Fruit fly (Drosophila melanogaster) whole organism, embryonic: ENCODE results near the gene sau.

ENCODE experiments used
- Ada2b ChIP-seq: fragments of 200-800 bp; sonication (Bioruptor generic); IDR thresholded peaks from 2 replicates; pipeline ENCODE4 v1.3.6; 2022; ENCODE audit warnings: missing biosample characterization, missing genetic modification characterization
- Adf1 ChIP-seq: fragments of 200-800 bp; sonication (Bioruptor generic); IDR thresholded peaks from 2 replicates; pipeline ENCODE4 v1.3.6; 2022; ENCODE audit warnings: missing biosample characterization, missing genetic modification characterization
- CG11398 ChIP-seq: fragments of 200-800 bp; sonication (Bioruptor generic); optimal IDR thresholded peaks from 2 replicates; lab custom pipeline; 2016; ENCODE audit warnings: missing biosample characterization, missing genetic modification characterization
- CG11504 ChIP-seq: fragments of 200-800 bp; sonication (Bioruptor generic); optimal IDR thresholded peaks from 3 replicates; lab custom pipeline; 2019; ENCODE audit warnings: missing biosample characterization, mild to moderate bottlenecking, missing genetic modification characterization, moderate library complexity
- CG12942 ChIP-seq: fragments of 200-800 bp; sonication (Bioruptor generic); optimal IDR thresholded peaks from 3 replicates; lab custom pipeline; 2016; ENCODE audit warnings: missing biosample characterization, missing genetic modification characterization
- CG13296 ChIP-seq: fragments of 200-800 bp; sonication (Bioruptor generic); optimal IDR thresholded peaks from 3 replicates; lab custom pipeline; 2018; ENCODE audit warnings: missing biosample characterization, mild to moderate bottlenecking, missing genetic modification characterization
- CG14014 ChIP-seq: fragments of 200-800 bp; sonication (Bioruptor generic); IDR thresholded peaks from 2 replicates; pipeline ENCODE4 v1.3.6; 2022; ENCODE audit warnings: missing biosample characterization, missing genetic modification characterization
- CG14860 ChIP-seq: fragments of 200-800 bp; sonication (Bioruptor generic); IDR thresholded peaks from 3 replicates; pipeline ENCODE4 v1.3.6; 2022; ENCODE audit warnings: missing biosample characterization, missing genetic modification characterization; ENCODE audit not compliant: partially characterized antibody
- CG15011 ChIP-seq: fragments of 200-800 bp; sonication (Bioruptor generic); optimal IDR thresholded peaks from 3 replicates; lab custom pipeline; 2018; ENCODE audit warnings: missing biosample characterization, mild to moderate bottlenecking, missing genetic modification characterization
- CG16815 ChIP-seq: fragments of 200-800 bp; sonication (Bioruptor generic); optimal IDR thresholded peaks from 3 replicates; lab custom pipeline; 2017; ENCODE audit warnings: missing biosample characterization, mild to moderate bottlenecking, missing genetic modification characterization
- CG33557 ChIP-seq: fragments of 200-800 bp; sonication (Bioruptor generic); optimal IDR thresholded peaks from 2 replicates; lab custom pipeline; 2019; ENCODE audit warnings: missing biosample characterization, mild to moderate bottlenecking, missing genetic modification characterization, moderate library complexity
- CG3407 ChIP-seq: fragments of 200-800 bp; sonication (Bioruptor generic); optimal IDR thresholded peaks from 2 replicates; lab custom pipeline; 2018; ENCODE audit warnings: missing biosample characterization, mild to moderate bottlenecking, missing genetic modification characterization
- CG3995 ChIP-seq: fragments of 200-800 bp; sonication (Bioruptor generic); optimal IDR thresholded peaks from 3 replicates; lab custom pipeline; 2016; ENCODE audit warnings: missing biosample characterization, missing genetic modification characterization
- CG4617 ChIP-seq: fragments of 200-800 bp; sonication (Bioruptor generic); optimal IDR thresholded peaks from 3 replicates; lab custom pipeline; 2016; ENCODE audit warnings: missing biosample characterization, missing genetic modification characterization, borderline replicate concordance
- CG5245 ChIP-seq: fragments of 200-800 bp; sonication (Bioruptor generic); optimal IDR thresholded peaks from 3 replicates; lab custom pipeline; 2016; ENCODE audit warnings: missing biosample characterization, missing genetic modification characterization
- CG6791 ChIP-seq: fragments of 200-800 bp; sonication (Bioruptor generic); IDR thresholded peaks from 3 replicates; pipeline ENCODE4 v1.3.6; 2022; ENCODE audit warnings: missing biosample characterization, missing genetic modification characterization; ENCODE audit not compliant: partially characterized antibody
- CG7839 ChIP-seq: fragments of 200-800 bp; sonication (Bioruptor generic); optimal IDR thresholded peaks from 3 replicates; lab custom pipeline; 2018; ENCODE audit warnings: missing biosample characterization, mild to moderate bottlenecking, missing genetic modification characterization, moderate library complexity
- CG7928 ChIP-seq: fragments of 200-800 bp; sonication (Bioruptor generic); optimal IDR thresholded peaks from 2 replicates; lab custom pipeline; 2017; ENCODE audit warnings: missing biosample characterization, mild to moderate bottlenecking, missing genetic modification characterization
- CG8478 ChIP-seq: fragments of >200 bp; optimal IDR thresholded peaks from 2 replicates; lab custom pipeline; 2018
- E2f1 ChIP-seq: fragments of 200-800 bp; sonication (Bioruptor generic); IDR thresholded peaks from 2 replicates; pipeline ENCODE4 v1.3.6; 2022; ENCODE audit warnings: missing biosample characterization, missing genetic modification characterization
- Fer1 ChIP-seq: fragments of 200-800 bp; sonication (Bioruptor generic); optimal IDR thresholded peaks from 2 replicates; lab custom pipeline; 2017; ENCODE audit warnings: missing biosample characterization, mild to moderate bottlenecking, missing genetic modification characterization
- HLH3B ChIP-seq: fragments of 200-800 bp; sonication (Bioruptor generic); IDR thresholded peaks from 2 replicates; pipeline ENCODE4 v1.3.6; 2022; ENCODE audit warnings: missing biosample characterization, missing genetic modification characterization
- Hr39 ChIP-seq: fragments of >200 bp; optimal IDR thresholded peaks from 2 replicates; lab custom pipeline; 2017
- Kr ChIP-seq: fragments of 200-800 bp; sonication (Bioruptor generic); optimal IDR thresholded peaks from 2 replicates; lab custom pipeline; 2017; ENCODE audit warnings: missing biosample characterization, mild to moderate bottlenecking, missing genetic modification characterization
- Nf-YC ChIP-seq: fragments of 200-800 bp; optimal IDR thresholded peaks from 3 replicates; lab custom pipeline; 2019; ENCODE audit warnings: missing biosample characterization, mild to moderate bottlenecking, missing genetic modification characterization, moderate library complexity
- Sin3A ChIP-seq: fragments of >200 bp; optimal IDR thresholded peaks from 2 replicates; lab custom pipeline; 2018
- Six4 ChIP-seq: fragments of 200-800 bp; sonication (Bioruptor generic); optimal IDR thresholded peaks from 2 replicates; lab custom pipeline; 2016; ENCODE audit warnings: missing biosample characterization, missing genetic modification characterization
- Sox100B ChIP-seq: fragments of 200-800 bp; sonication (Bioruptor generic); optimal IDR thresholded peaks from 3 replicates; lab custom pipeline; 2018; ENCODE audit warnings: missing biosample characterization, mild to moderate bottlenecking, missing genetic modification characterization
- Xbp1 ChIP-seq: fragments of 200-800 bp; sonication (Bioruptor generic); optimal IDR thresholded peaks from 3 replicates; lab custom pipeline; 2016; ENCODE audit warnings: missing biosample characterization, mild to moderate bottlenecking, missing genetic modification characterization
- ara ChIP-seq: fragments of 200-800 bp; sonication (Bioruptor generic); IDR thresholded peaks from 2 replicates; pipeline ENCODE4 v1.3.6; 2022; ENCODE audit warnings: missing biosample characterization, missing genetic modification characterization
- bigmax ChIP-seq: fragments of 200-800 bp; sonication (Bioruptor generic); optimal IDR thresholded peaks from 2 replicates; lab custom pipeline; 2018; ENCODE audit warnings: missing biosample characterization, mild to moderate bottlenecking, missing genetic modification characterization
- cas ChIP-seq: fragments of 200-800 bp; sonication (Bioruptor generic); IDR thresholded peaks from 2 replicates; pipeline ENCODE4 v1.3.6; 2022; ENCODE audit warnings: missing biosample characterization, missing genetic modification characterization
- esg ChIP-seq: fragments of 200-800 bp; sonication (Bioruptor generic); conservative IDR thresholded peaks from 2 replicates; pipeline ENCODE4 v1.3.6; 2022; ENCODE audit warnings: missing biosample characterization, missing genetic modification characterization
- gce ChIP-seq: fragments of 200-800 bp; sonication (Bioruptor generic); IDR thresholded peaks from 3 replicates; pipeline ENCODE4 v1.3.6; 2022; ENCODE audit warnings: missing biosample characterization, missing genetic modification characterization
- h ChIP-seq: fragments of >200 bp; optimal IDR thresholded peaks from 2 replicates; lab custom pipeline; 2017
- hbn ChIP-seq: fragments of 200-800 bp; sonication (Bioruptor generic); IDR thresholded peaks from 2 replicates; pipeline ENCODE4 v1.3.6; 2022; ENCODE audit warnings: missing biosample characterization, missing genetic modification characterization; ENCODE audit not compliant: partially characterized antibody
- her ChIP-seq: fragments of 200-800 bp; sonication (Bioruptor generic); optimal IDR thresholded peaks from 2 replicates; lab custom pipeline; 2016; ENCODE audit warnings: missing biosample characterization, missing genetic modification characterization
- jigr1 ChIP-seq: fragments of 200-800 bp; sonication (Bioruptor generic); IDR thresholded peaks from 3 replicates; pipeline ENCODE4 v1.3.6; 2022; ENCODE audit warnings: missing biosample characterization, missing genetic modification characterization
- ken ChIP-seq: fragments of 200-800 bp; sonication (Bioruptor generic); IDR thresholded peaks from 3 replicates; pipeline ENCODE4 v1.3.6; 2022; ENCODE audit warnings: missing biosample characterization, missing genetic modification characterization
- kni ChIP-seq: fragments of 200-800 bp; sonication (Bioruptor generic); optimal IDR thresholded peaks from 3 replicates; lab custom pipeline; 2017; ENCODE audit warnings: mild to moderate bottlenecking, missing biosample characterization, missing genetic modification reagents, missing genetic modification characterization
- lilli ChIP-seq: fragments of 200-800 bp; sonication (Bioruptor generic); optimal IDR thresholded peaks from 3 replicates; lab custom pipeline; 2016; ENCODE audit warnings: missing biosample characterization, missing genetic modification characterization
- lola ChIP-seq, 3 experiments: fragments of >200 bp in 2 of 3; fragments of 200-800 bp in 1 of 3; sonication (Bioruptor generic) in 1 of 3; optimal IDR thresholded peaks; 2 replicates each; lab custom pipeline; 2017 to 2019; ENCODE audit warnings: missing biosample characterization in 3 of 3, missing genetic modification characterization in 3 of 3, mild to moderate bottlenecking in 1 of 3, moderate library complexity in 1 of 3
- prd ChIP-seq, 3 experiments: fragments of >200 bp in 2 of 3; fragments of 200-800 bp in 1 of 3; sonication (Bioruptor generic) in 1 of 3; optimal IDR thresholded peaks in 2 of 3; IDR thresholded peaks in 1 of 3; 2 replicates in 2 of 3; 3 replicates in 1 of 3; pipeline versions ENCODE4 v1.3.6 to Lab custom; 2017 to 2022; ENCODE audit warnings: missing biosample characterization in 1 of 3, missing genetic modification characterization in 1 of 3
- ranshi ChIP-seq: fragments of 200-800 bp; sonication (Bioruptor generic); IDR thresholded peaks from 2 replicates; pipeline ENCODE4 v1.3.6; 2022; ENCODE audit warnings: missing biosample characterization, missing genetic modification characterization
- row ChIP-seq: fragments of 200-800 bp; sonication (Bioruptor generic); IDR thresholded peaks from 3 replicates; pipeline ENCODE4 v1.3.6; 2022; ENCODE audit warnings: missing biosample characterization, missing genetic modification characterization
- salm ChIP-seq: fragments of 200-800 bp; sonication (Bioruptor generic); optimal IDR thresholded peaks from 2 replicates; lab custom pipeline; 2018; ENCODE audit warnings: missing biosample characterization, mild to moderate bottlenecking, missing genetic modification characterization
- stc ChIP-seq: fragments of 200-800 bp; sonication (Bioruptor generic); IDR thresholded peaks from 2 replicates; pipeline ENCODE4 v1.3.6; 2022; ENCODE audit warnings: missing biosample characterization, missing genetic modification characterization
- toy ChIP-seq: fragments of 200-800 bp; sonication (Bioruptor generic); IDR thresholded peaks from 2 replicates; pipeline ENCODE4 v1.3.6; 2022; ENCODE audit warnings: missing biosample characterization, missing genetic modification characterization
- twi ChIP-seq: fragments of 200-800 bp; optimal IDR thresholded peaks from 2 replicates; lab custom pipeline; 2019; ENCODE audit warnings: missing biosample characterization, mild to moderate bottlenecking, missing genetic modification characterization, moderate library complexity
- unpg ChIP-seq: fragments of 200-800 bp; sonication (Bioruptor generic); optimal IDR thresholded peaks from 3 replicates; lab custom pipeline; 2018; ENCODE audit warnings: missing biosample characterization, mild to moderate bottlenecking, missing genetic modification characterization, moderate library complexity
- vnd ChIP-seq: fragments of 200-800 bp; sonication (Bioruptor generic); IDR thresholded peaks from 3 replicates; pipeline ENCODE4 v1.3.6; 2022; ENCODE audit warnings: missing biosample characterization, missing genetic modification characterization; ENCODE audit not compliant: partially characterized antibody

Gene sau

dm6 chr2L:2181971-2182643 lies 44.0 kb upstream of the sau start (continued):
- TF ChIP-seq CG6791 (GFP tag; lab: Robert Waterston, UW) (peak; percentile 73), CG33557 (GFP tag; lab: Kevin White, UChicago) (peak; percentile 1), CG3407 (GFP tag; lab: Kevin White, UChicago) (no peak), unpg (no peak), ara (peak; percentile 20; the same call in 1 of the 2 replicates), Xbp1 (GFP tag; lab: Kevin White, UChicago) (no peak), E2f1 (GFP tag; lab: Robert Waterston, UW) (no peak), CG16815 (no peak), h (no peak), CG14860 (GFP tag; lab: Robert Waterston, UW) (peak; percentile 66), CG15011 (no peak), row (peak; percentile 67), prd (optimal IDR thresholded peaks at IDR 0.05; lab: Kevin White, UChicago) (no peak), prd (GFP tag; IDR thresholded peaks at IDR 0.05; lab: Robert Waterston, UW) (peak; percentile 39; the same call in 2 of the 3 replicates), kni (GFP tag; lab: Kevin White, UChicago) (peak; percentile 55), toy (no peak), Fer1 (GFP tag; lab: Kevin White, UChicago) (no peak), CG8478 (peak; percentile 66), CG7928 (GFP tag; lab: Kevin White, UChicago) (no peak), CG13296 (no peak), lilli (GFP tag; lab: Kevin White, UChicago) (no peak), Hr39 (lab: Kevin White, UChicago) (no peak), Kr (peak; percentile 69), twi (tag; lab: Kevin White, UChicago) (peak; percentile 95), her (GFP tag; lab: Kevin White, UChicago) (no peak), HLH3B (no peak)

- no peak for TF ChIP-seq Sox100B
- no peak for TF ChIP-seq Adf1
- no peak for TF ChIP-seq Sin3A (lab: Kevin White, UChicago)
- no peak for TF ChIP-seq stc (GFP tag; lab: Robert Waterston, UW)
- no peak; the same call in 1 of the 2 replicates for TF ChIP-seq esg (GFP tag; lab: Robert Waterston, UW)
- no peak for TF ChIP-seq salm
- TF ChIP-seq CG4617 (GFP tag; lab: Kevin White, UChicago), result peak; percentile 31
- no peak for TF ChIP-seq jigr1
- TF ChIP-seq ranshi, result peak; percentile 71; the same call in 1 of the 2 replicates
- peak; percentile 30 for TF ChIP-seq CG11504 (tag; lab: Kevin White, UChicago)
- TF ChIP-seq CG12942 (GFP tag; lab: Kevin White, UChicago), result no peak
- peak; percentile 67 for TF ChIP-seq CG7839 (tag; lab: Kevin White, UChicago)
- peak; percentile 52 for TF ChIP-seq CG5245 (GFP tag; lab: Kevin White, UChicago)
- TF ChIP-seq Nf-YC, result no peak
- peak; percentile 18; the same call in 1 of the 2 replicates for TF ChIP-seq Ada2b (GFP tag; lab: Robert Waterston, UW)
- TF ChIP-seq CG14014 (GFP tag; lab: Robert Waterston, UW), result no peak
- TF ChIP-seq CG11398 (GFP tag; lab: Kevin White, UChicago), result peak; percentile 64
- no peak for TF ChIP-seq Six4 (GFP tag; lab: Kevin White, UChicago)
- peak in 1 of 3 experiments; percentile 92 for TF ChIP-seq lola (GFP tag; optimal IDR thresholded peaks at IDR 0.05; lab: Kevin White, UChicago)
- TF ChIP-seq row, result peak; percentile 64
- TF ChIP-seq cas (GFP tag; lab: Robert Waterston, UW), result no peak
- no peak for TF ChIP-seq CG3995 (GFP tag; lab: Kevin White, UChicago)
- TF ChIP-seq gce (GFP tag; lab: Robert Waterston, UW), result no peak
- no peak for TF ChIP-seq vnd (GFP tag; lab: Robert Waterston, UW)
- TF ChIP-seq ken (GFP tag; lab: Robert Waterston, UW), result 0 out of 3 replicates have a peak, but pooled peaks have one; percentile 36
- no peak for TF ChIP-seq hbn (GFP tag; lab: Robert Waterston, UW)
- TF ChIP-seq bigmax (GFP tag; lab: Kevin White, UChicago), result no peak
These were observed 43.3 kb upstream of the sau start for dm6 chr2L:2182735-2183340.
